Worm (Caenorhabditis elegans) whole organism, mixed stage, embryonic: ENCODE results near the gene T20B12.7.
A peak's percentile ranks its signal among the peaks of the same experiment; 100 is the strongest.

Experiments
- M03D4.4 ChIP-seq: sonication (generic microtip); optimal IDR thresholded peaks from 2 replicates; lab custom pipeline; 2017; ENCODE audit warnings: mild to moderate bottlenecking, missing genetic modification characterization, missing compliant biosample characterization
- bed-3 ChIP-seq: fragments of 200-800 bp; sonication (Bioruptor generic); optimal IDR thresholded peaks from 3 replicates; lab custom pipeline; 2018; ENCODE audit warnings: mild to moderate bottlenecking, missing genetic modification characterization, moderate library complexity, missing compliant biosample characterization
- blmp-1 ChIP-seq: fragments of 150-350 bp; optimal IDR thresholded peaks from 2 replicates; lab custom pipeline; 2014; ENCODE audit warnings: missing biosample characterization, missing genetic modification characterization
- ceh-39 ChIP-seq: fragments of 150-350 bp; optimal IDR thresholded peaks from 2 replicates; lab custom pipeline; 2014; ENCODE audit warnings: missing biosample characterization, missing genetic modification characterization
- ceh-43 ChIP-seq: fragments of 200-800 bp; sonication (Bioruptor generic); optimal IDR thresholded peaks from 2 replicates; lab custom pipeline; 2018; ENCODE audit warnings: mild to moderate bottlenecking, missing genetic modification characterization, moderate library complexity, missing compliant biosample characterization
- ceh-83 ChIP-seq: fragments of 200-800 bp; sonication (Bioruptor generic); optimal IDR thresholded peaks from 2 replicates; lab custom pipeline; 2018; ENCODE audit warnings: mild to moderate bottlenecking, missing genetic modification characterization, missing compliant biosample characterization
- ces-1 ChIP-seq: fragments of 150-350 bp; optimal IDR thresholded peaks from 2 replicates; lab custom pipeline; 2014; ENCODE audit warnings: missing biosample characterization, missing genetic modification reagents, missing genetic modification characterization
- elt-3 ChIP-seq: fragments of 150-350 bp; optimal IDR thresholded peaks from 2 replicates; lab custom pipeline; 2014; ENCODE audit warnings: missing biosample characterization, missing genetic modification characterization
- flh-1 ChIP-seq: fragments of 200-800 bp; sonication (Bioruptor generic); optimal IDR thresholded peaks from 2 replicates; lab custom pipeline; 2018; ENCODE audit warnings: mild to moderate bottlenecking, missing genetic modification characterization, moderate library complexity, missing compliant biosample characterization
- ham-2 ChIP-seq: fragments of 200-800 bp; sonication (Bioruptor generic); optimal IDR thresholded peaks from 2 replicates; lab custom pipeline; 2018; ENCODE audit warnings: mild to moderate bottlenecking, missing genetic modification characterization, missing compliant biosample characterization
- hlh-1 ChIP-seq: fragments of 150-350 bp; optimal IDR thresholded peaks from 2 replicates; lab custom pipeline; 2014; ENCODE audit warnings: missing biosample characterization, missing genetic modification reagents, missing genetic modification characterization
- lin-13 ChIP-seq: fragments of 150-350 bp; optimal IDR thresholded peaks from 2 replicates; lab custom pipeline; 2014; ENCODE audit warnings: missing biosample characterization, missing genetic modification characterization
- lin-32 ChIP-seq: fragments of 200-800 bp; sonication (Bioruptor generic); optimal IDR thresholded peaks from 2 replicates; lab custom pipeline; 2018; ENCODE audit warnings: mild to moderate bottlenecking, missing genetic modification characterization, missing compliant biosample characterization
- lsy-2 ChIP-seq: fragments of 150-350 bp; optimal IDR thresholded peaks from 2 replicates; lab custom pipeline; 2014; ENCODE audit warnings: missing biosample characterization, missing genetic modification characterization
- mep-1 ChIP-seq: fragments of 150-350 bp; optimal IDR thresholded peaks from 2 replicates; lab custom pipeline; 2017; ENCODE audit warnings: missing biosample characterization, missing genetic modification reagents, missing genetic modification characterization, inconsistent platforms
- mls-2 ChIP-seq: sonication (generic microtip); optimal IDR thresholded peaks from 2 replicates; lab custom pipeline; 2016; ENCODE audit warnings: mild to moderate bottlenecking, missing genetic modification characterization, moderate library complexity, missing compliant biosample characterization
- nhr-12 ChIP-seq: fragments of 150-350 bp; optimal IDR thresholded peaks from 2 replicates; lab custom pipeline; 2014; ENCODE audit warnings: missing biosample characterization, missing genetic modification characterization
- nhr-2 ChIP-seq: fragments of 150-350 bp; optimal IDR thresholded peaks from 2 replicates; lab custom pipeline; 2014; ENCODE audit warnings: missing biosample characterization, missing genetic modification characterization
- nhr-237 ChIP-seq: fragments of 150-350 bp; optimal IDR thresholded peaks from 2 replicates; lab custom pipeline; 2014; ENCODE audit warnings: missing biosample characterization, missing genetic modification characterization
- nhr-28 ChIP-seq: fragments of 150-350 bp; optimal IDR thresholded peaks from 2 replicates; lab custom pipeline; 2014; ENCODE audit warnings: missing biosample characterization, missing genetic modification characterization
- nhr-76 ChIP-seq: sonication (generic microtip); optimal IDR thresholded peaks from 2 replicates; lab custom pipeline; 2017; ENCODE audit warnings: missing biosample characterization, missing genetic modification characterization
- pha-4 ChIP-seq: fragments of 150-350 bp; optimal IDR thresholded peaks from 2 replicates; lab custom pipeline; 2018; ENCODE audit warnings: missing biosample characterization, missing genetic modification reagents, missing genetic modification characterization
- sem-2 ChIP-seq: fragments of 200-800 bp; sonication (Bioruptor generic); optimal IDR thresholded peaks from 2 replicates; lab custom pipeline; 2018; ENCODE audit warnings: mild to moderate bottlenecking, missing genetic modification characterization, missing compliant biosample characterization
- snpc-4 ChIP-seq: fragments of 150-350 bp; optimal IDR thresholded peaks from 2 replicates; lab custom pipeline; 2014; ENCODE audit warnings: missing biosample characterization, missing genetic modification characterization
- sptf-1 ChIP-seq: sonication (generic microtip); optimal IDR thresholded peaks from 2 replicates; lab custom pipeline; 2017; ENCODE audit warnings: mild to moderate bottlenecking, missing genetic modification characterization, moderate library complexity, missing compliant biosample characterization
- tbx-8 ChIP-seq: fragments of 200-800 bp; sonication (Bioruptor generic); optimal IDR thresholded peaks from 2 replicates; lab custom pipeline; 2018; ENCODE audit warnings: mild to moderate bottlenecking, missing genetic modification characterization, moderate library complexity, missing compliant biosample characterization
- unc-120 ChIP-seq: sonication (generic microtip); optimal IDR thresholded peaks from 2 replicates; lab custom pipeline; 2017; ENCODE audit warnings: missing genetic modification characterization, missing compliant biosample characterization; ENCODE audit not compliant: poor library complexity, severe bottlenecking
- unc-39 ChIP-seq: fragments of 150-350 bp; optimal IDR thresholded peaks from 2 replicates; lab custom pipeline; 2014; ENCODE audit warnings: missing biosample characterization, missing genetic modification characterization
- unc-62 ChIP-seq: fragments of 150-350 bp; optimal IDR thresholded peaks from 2 replicates; lab custom pipeline; 2014; ENCODE audit warnings: missing biosample characterization, missing genetic modification reagents, missing genetic modification characterization
- zip-8 ChIP-seq: fragments of 150-350 bp; optimal IDR thresholded peaks from 2 replicates; lab custom pipeline; 2014; ENCODE audit warnings: missing biosample characterization, missing genetic modification characterization
- ztf-11 ChIP-seq: fragments of 150-350 bp; optimal IDR thresholded peaks from 2 replicates; lab custom pipeline; 2014; ENCODE audit warnings: missing biosample characterization, missing genetic modification characterization

The T20B12.7 gene

ce11 chrIII:7378945-7379344 lies at the start of gene T20B12.7:
TSS of gene T20B12.7 (minus strand) at chrIII:7379045.
- TF ChIP-seq ceh-83 (GFP tag; lab: Kevin White, UChicago): no peak
- no peak for TF ChIP-seq tbx-8 (GFP tag; lab: Kevin White, UChicago)
- no peak for TF ChIP-seq pha-4
- no peak for TF ChIP-seq sptf-1 (tag; lab: Kevin White, UChicago)
- no peak for TF ChIP-seq blmp-1 (tag; lab: Kevin White, UChicago)
- no peak for TF ChIP-seq ceh-43 (GFP tag; lab: Kevin White, UChicago)
- TF ChIP-seq nhr-2: no peak

DNA sequence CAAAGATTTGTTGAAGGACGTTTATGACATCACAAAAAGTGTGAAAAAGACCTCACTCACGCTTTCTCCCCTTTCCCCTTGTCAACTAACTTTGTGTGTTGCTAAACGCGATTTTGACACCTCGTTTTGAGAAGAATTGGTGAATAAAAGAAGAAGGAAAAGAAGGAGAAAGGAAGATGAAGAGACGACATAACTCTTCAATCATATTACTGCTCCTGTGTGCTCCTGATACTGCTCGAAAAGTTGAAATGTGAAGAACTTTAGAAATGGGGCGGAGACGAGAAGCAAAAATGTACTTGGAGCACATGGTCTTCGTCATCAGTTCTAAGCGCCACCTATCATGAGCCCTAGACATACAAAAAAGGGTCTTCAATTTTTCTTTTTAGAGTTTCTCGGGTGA lies 20.2 kb upstream of the T20B12.7 start:
- TF ChIP-seq ces-1 (peak; percentile 44), flh-1 (no peak)

DNA sequence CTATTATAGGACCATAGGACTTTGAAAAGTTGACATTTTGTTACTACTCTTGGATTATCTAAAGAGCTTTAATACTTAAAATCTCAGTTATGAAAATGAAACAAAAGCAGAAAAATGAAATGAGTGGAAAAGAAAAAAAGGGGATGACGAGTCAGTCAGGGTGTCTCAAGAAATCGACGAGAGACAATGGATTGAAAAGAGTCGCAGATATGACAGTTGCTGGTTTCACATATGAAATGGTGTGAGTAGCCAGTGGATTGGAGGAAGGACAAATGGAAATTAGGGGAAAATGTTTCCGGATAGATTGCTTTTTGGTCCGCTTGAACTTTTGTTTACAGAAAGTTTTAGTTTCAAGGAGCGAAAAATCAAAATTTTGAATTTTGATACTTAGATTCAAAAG lies 18.4 kb upstream of the T20B12.7 start:
- TF ChIP-seq ceh-39 (tag; lab: Kevin White, UChicago) (no peak), zip-8 (tag; lab: Kevin White, UChicago) (no peak), hlh-1 (tag; lab: Kevin White, UChicago) (peak; percentile 91), blmp-1 (tag; lab: Kevin White, UChicago) (no peak), unc-120 (tag; lab: Kevin White, UChicago) (peak; percentile 3)
- TF ChIP-seq, all 35 proteins: peak for 2

DNA sequence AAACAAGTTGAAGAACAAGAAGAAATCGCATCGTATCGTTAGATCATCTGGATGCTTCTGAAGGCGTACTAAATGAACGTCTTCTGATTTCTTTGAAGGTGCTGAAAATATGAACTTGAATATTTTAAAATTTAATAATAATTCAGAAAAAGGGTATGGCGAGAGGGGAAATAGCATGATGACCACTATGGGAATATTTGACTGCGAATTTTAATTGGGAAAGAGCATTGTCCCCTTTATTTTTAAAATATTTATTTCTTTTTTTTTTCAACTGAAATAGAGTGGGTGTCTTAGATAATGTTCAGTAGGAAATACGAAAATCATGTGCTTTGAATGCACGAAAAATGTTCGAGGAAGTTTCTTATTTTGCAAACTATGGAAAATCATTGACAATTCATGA lies 16.5 kb upstream of the T20B12.7 start, which contains the start of gene lgc-50:
lgc-50 (minus strand) TSS at position 101 of the 400 bp plus-strand sequence.
- no peak for TF ChIP-seq nhr-12
- TF ChIP-seq mls-2 (tag; lab: Kevin White, UChicago): no peak
- no peak for TF ChIP-seq zip-8 (tag; lab: Kevin White, UChicago)
- no peak for TF ChIP-seq pha-4
- TF ChIP-seq snpc-4 (tag; lab: Kevin White, UChicago): no peak
- no peak for TF ChIP-seq blmp-1 (tag; lab: Kevin White, UChicago)
- TF ChIP-seq unc-62 (GFP tag; lab: Kevin White, UChicago): no peak
- no peak for TF ChIP-seq ztf-11 (tag; lab: Kevin White, UChicago)
- TF ChIP-seq unc-39 (tag; lab: Kevin White, UChicago): no peak
- no peak for TF ChIP-seq ham-2
- no peak for TF ChIP-seq sptf-1 (tag; lab: Kevin White, UChicago)
- no peak for TF ChIP-seq mep-1 (tag; lab: Kevin White, UChicago)
- TF ChIP-seq ceh-83 (GFP tag; lab: Kevin White, UChicago): no peak
- TF ChIP-seq nhr-28: no peak
- TF ChIP-seq M03D4.4: no peak
- TF ChIP-seq, all 35 proteins: peak for 0

- TF ChIP-seq sem-2 (GFP tag; lab: Kevin White, UChicago) (no peak), unc-39 (tag; lab: Kevin White, UChicago) (no peak), lin-13 (no peak), nhr-76 (tag; lab: Kevin White, UChicago) (no peak), lsy-2 (no peak), ceh-43 (GFP tag; lab: Kevin White, UChicago) (no peak)
- TF ChIP-seq, all 35 proteins: peak for 0
Observed at ce11 chrIII:7387359-7387758, 8.5 kb upstream of the T20B12.7 start.

- TF ChIP-seq nhr-28 (no peak), nhr-237 (tag; lab: Kevin White, UChicago) (no peak), elt-3 (tag; lab: Kevin White, UChicago) (no peak), bed-3 (GFP tag; lab: Kevin White, UChicago) (no peak), sptf-1 (tag; lab: Kevin White, UChicago) (no peak), tbx-8 (GFP tag; lab: Kevin White, UChicago) (no peak), zip-8 (tag; lab: Kevin White, UChicago) (no peak), lin-32 (GFP tag; lab: Kevin White, UChicago) (no peak), nhr-76 (tag; lab: Kevin White, UChicago) (no peak), mls-2 (tag; lab: Kevin White, UChicago) (no peak), nhr-12 (no peak), blmp-1 (tag; lab: Kevin White, UChicago) (no peak), hlh-1 (tag; lab: Kevin White, UChicago) (no peak), pha-4 (no peak)
Observed at ce11 chrIII:7385929-7386328, 7.1 kb upstream of the T20B12.7 start, which contains the start of gene trd-1. TSS of gene trd-1 (plus strand) at chrIII:7386229.
